Fruit fly (Drosophila melanogaster) whole organism, pupa: ENCODE data around the gene CG7530.

Experiments
- CG10348 ChIP-seq: fragments of 200-800 bp; sonication (Bioruptor generic); IDR thresholded peaks from 2 replicates; pipeline ENCODE4 v1.3.6; 2022; ENCODE audit warnings: missing biosample characterization, missing genetic modification characterization
- CG12605 ChIP-seq: fragments of 200-800 bp; sonication (Bioruptor generic); IDR thresholded peaks from 2 replicates; pipeline ENCODE4 v1.3.6; 2022; ENCODE audit warnings: missing biosample characterization, missing genetic modification characterization
- CG13204 ChIP-seq: fragments of 200-800 bp; sonication (Bioruptor generic); optimal IDR thresholded peaks from 2 replicates; lab custom pipeline; 2018; ENCODE audit warnings: missing biosample characterization, mild to moderate bottlenecking, missing genetic modification characterization, moderate library complexity
- CG14655 ChIP-seq: fragments of 200-800 bp; sonication (Bioruptor generic); optimal IDR thresholded peaks from 3 replicates; lab custom pipeline; 2017; ENCODE audit warnings: mild to moderate bottlenecking, missing biosample characterization, missing genetic modification reagents, missing genetic modification characterization
- CG15710 ChIP-seq: fragments of 200-800 bp; sonication (Bioruptor generic); optimal IDR thresholded peaks from 2 replicates; lab custom pipeline; 2018; ENCODE audit warnings: missing biosample characterization, mild to moderate bottlenecking, missing genetic modification characterization, moderate library complexity
- CG17806 ChIP-seq: fragments of 200-800 bp; sonication (Bioruptor generic); optimal IDR thresholded peaks from 2 replicates; lab custom pipeline; 2018; ENCODE audit warnings: missing biosample characterization, mild to moderate bottlenecking, missing genetic modification characterization, moderate library complexity
- CG32121 ChIP-seq: fragments of 200-800 bp; sonication (Bioruptor generic); IDR thresholded peaks from 2 replicates; pipeline ENCODE4 v1.3.6; 2022; ENCODE audit warnings: missing biosample characterization, missing genetic modification characterization
- CG34367 ChIP-seq: fragments of 200-800 bp; sonication (Bioruptor generic); optimal IDR thresholded peaks from 2 replicates; lab custom pipeline; 2018; ENCODE audit warnings: missing biosample characterization, mild to moderate bottlenecking, missing genetic modification characterization
- CG4496 ChIP-seq: fragments of 200-800 bp; sonication (Bioruptor generic); IDR thresholded peaks from 3 replicates; pipeline ENCODE4 v1.3.6; 2022; ENCODE audit warnings: missing biosample characterization, missing genetic modification characterization
- CG8159 ChIP-seq: fragments of 200-800 bp; sonication (Bioruptor generic); optimal IDR thresholded peaks from 3 replicates; lab custom pipeline; 2018; ENCODE audit warnings: missing biosample characterization, mild to moderate bottlenecking, missing genetic modification characterization, moderate library complexity
- CG8301 ChIP-seq: fragments of 200-800 bp; sonication (Bioruptor generic); optimal IDR thresholded peaks from 2 replicates; lab custom pipeline; 2018; ENCODE audit warnings: missing biosample characterization, mild to moderate bottlenecking, missing genetic modification characterization
- CG9948 ChIP-seq: fragments of 200-800 bp; sonication (Bioruptor generic); optimal IDR thresholded peaks from 2 replicates; lab custom pipeline; 2018; ENCODE audit warnings: missing biosample characterization, mild to moderate bottlenecking, missing genetic modification characterization, moderate library complexity
- D1 ChIP-seq: fragments of 200-800 bp; sonication (Bioruptor generic); optimal IDR thresholded peaks from 2 replicates; lab custom pipeline; 2018; ENCODE audit warnings: missing biosample characterization, mild to moderate bottlenecking, missing genetic modification characterization, moderate library complexity
- EcR ChIP-seq: fragments of 200-800 bp; sonication (Bioruptor generic); optimal IDR thresholded peaks from 3 replicates; lab custom pipeline; 2019; ENCODE audit warnings: missing biosample characterization, missing genetic modification characterization, mild to moderate bottlenecking, moderate library complexity, missing genetic modification reagents
- Ets98B ChIP-seq: fragments of 200-800 bp; sonication (Bioruptor generic); IDR thresholded peaks from 2 replicates; pipeline ENCODE4 v1.3.6; 2022; ENCODE audit warnings: missing biosample characterization, missing genetic modification characterization
- Pif1A ChIP-seq: fragments of 200-800 bp; sonication (Bioruptor generic); optimal IDR thresholded peaks from 3 replicates; lab custom pipeline; 2016; ENCODE audit warnings: missing biosample characterization, missing genetic modification characterization
- Pif1B ChIP-seq: fragments of 200-800 bp; sonication (Bioruptor generic); optimal IDR thresholded peaks from 3 replicates; lab custom pipeline; 2016; ENCODE audit warnings: missing biosample characterization, missing genetic modification characterization
- Snoo ChIP-seq: fragments of 200-800 bp; sonication (Bioruptor generic); optimal IDR thresholded peaks from 3 replicates; lab custom pipeline; 2017; ENCODE audit warnings: missing biosample characterization, mild to moderate bottlenecking, missing genetic modification characterization, inconsistent platforms
- fd96Ca ChIP-seq: fragments of 200-800 bp; sonication (Bioruptor generic); IDR thresholded peaks from 3 replicates; pipeline ENCODE4 v1.3.6; 2022; ENCODE audit warnings: missing biosample characterization, missing genetic modification characterization
- gl ChIP-seq: fragments of 200-800 bp; sonication (Bioruptor generic); optimal IDR thresholded peaks from 2 replicates; lab custom pipeline; 2018; ENCODE audit warnings: missing biosample characterization, mild to moderate bottlenecking, missing genetic modification characterization
- rn ChIP-seq: fragments of 200-800 bp; sonication (Bioruptor generic); IDR thresholded peaks from 2 replicates; pipeline ENCODE4 v1.3.6; 2022; ENCODE audit warnings: missing biosample characterization, missing genetic modification characterization

The CG7530 gene

dm6 chr3R:14766439-14767025 lies 35.2 kb upstream of the CG7530 start:
- TF ChIP-seq CG17806 (tag; lab: Kevin White, UChicago) = no peak
- no peak for TF ChIP-seq CG9948 (tag; lab: Kevin White, UChicago)
- TF ChIP-seq D1 (tag; lab: Kevin White, UChicago) = no peak
- no peak for TF ChIP-seq rn (GFP tag; lab: Robert Waterston, UW)
- TF ChIP-seq fd96Ca = 0 out of 3 replicates have a peak, but pooled peaks have one; percentile 39
- TF ChIP-seq CG14655 = no peak
- peak; percentile 29; the same call in 1 of the 2 replicates for TF ChIP-seq Ets98B (GFP tag; lab: Robert Waterston, UW)
- no peak for TF ChIP-seq EcR (GFP tag; lab: Kevin White, UChicago)
- no peak for TF ChIP-seq CG34367 (tag; lab: Kevin White, UChicago)
- no peak for TF ChIP-seq gl (tag; lab: Kevin White, UChicago)
- 0 out of 2 replicates have a peak, but pooled peaks have one; percentile 28 for TF ChIP-seq CG12605
- TF ChIP-seq CG15710 (tag; lab: Kevin White, UChicago) = no peak
- TF ChIP-seq CG8301 (tag; lab: Kevin White, UChicago) = no peak
- TF ChIP-seq CG10348 (GFP tag; lab: Robert Waterston, UW) = no peak
- no peak for TF ChIP-seq CG8159 (tag; lab: Kevin White, UChicago)
- 0 out of 3 replicates have a peak, but pooled peaks have one; percentile 13 for TF ChIP-seq CG4496 (GFP tag; lab: Robert Waterston, UW)
- no peak for TF ChIP-seq Snoo
- TF ChIP-seq, all 21 proteins: peak for 4

- TF ChIP-seq CG12605 = peak; percentile 69
- peak; percentile 44 for TF ChIP-seq CG34367 (tag; lab: Kevin White, UChicago)
- peak; percentile 56 for TF ChIP-seq CG8301 (tag; lab: Kevin White, UChicago)
- peak; percentile 65 for TF ChIP-seq CG8159 (tag; lab: Kevin White, UChicago)
- peak; percentile 40 for TF ChIP-seq Snoo
- TF ChIP-seq rn (GFP tag; lab: Robert Waterston, UW) = no peak
- TF ChIP-seq CG13204 (GFP tag; lab: Kevin White, UChicago) = peak; percentile 63
- peak; percentile 66 for TF ChIP-seq gl (tag; lab: Kevin White, UChicago)
- TF ChIP-seq fd96Ca = peak; percentile 81; the same call in 2 of the 3 replicates
- TF ChIP-seq Pif1B (GFP tag; lab: Kevin White, UChicago) = peak; percentile 78
- TF ChIP-seq CG10348 (GFP tag; lab: Robert Waterston, UW) = no peak
- peak; percentile 48 for TF ChIP-seq CG17806 (tag; lab: Kevin White, UChicago)
- TF ChIP-seq CG14655 = peak; percentile 62
- peak; percentile 88 for TF ChIP-seq Pif1A (GFP tag; lab: Kevin White, UChicago)
- TF ChIP-seq CG15710 (tag; lab: Kevin White, UChicago) = peak; percentile 54
- TF ChIP-seq CG4496 (GFP tag; lab: Robert Waterston, UW) = peak; percentile 88
- TF ChIP-seq CG32121 (GFP tag; lab: Robert Waterston, UW) = peak; percentile 60; the same call in 1 of the 2 replicates
- peak; percentile 59 for TF ChIP-seq EcR (GFP tag; lab: Kevin White, UChicago)
- peak; percentile 81 for TF ChIP-seq Ets98B (GFP tag; lab: Robert Waterston, UW)
- TF ChIP-seq D1 (tag; lab: Kevin White, UChicago) = no peak
- peak; percentile 39 for TF ChIP-seq CG9948 (tag; lab: Kevin White, UChicago)
Observed at dm6 chr3R:14765364-14765993, 34.2 kb upstream of the CG7530 start.

- no peak for TF ChIP-seq CG34367 (tag; lab: Kevin White, UChicago)
- TF ChIP-seq CG17806 (tag; lab: Kevin White, UChicago) = peak; percentile 4
Observed at dm6 chr3R:14764131-14764530, 32.8 kb upstream of the CG7530 start.

- TF ChIP-seq CG15710 (tag; lab: Kevin White, UChicago) (no peak), rn (GFP tag; lab: Robert Waterston, UW) (no peak)
Observed at dm6 chr3R:14763487-14763886, 32.2 kb upstream of the CG7530 start.

- TF ChIP-seq Ets98B (GFP tag; lab: Robert Waterston, UW) (peak; percentile 57), CG8301 (tag; lab: Kevin White, UChicago) (peak; percentile 11), CG32121 (GFP tag; lab: Robert Waterston, UW) (peak; percentile 38; the same call in 1 of the 2 replicates), CG4496 (GFP tag; lab: Robert Waterston, UW) (0 out of 3 replicates have a peak, but pooled peaks have one; percentile 18), Snoo (no peak)
Observed at dm6 chr3R:14761060-14761459, 29.8 kb upstream of the CG7530 start.

dm6 chr3R:14758331-14758730 lies 27.0 kb upstream of the CG7530 start:
- TF ChIP-seq CG8301 (tag; lab: Kevin White, UChicago) (peak; percentile 56), Ets98B (GFP tag; lab: Robert Waterston, UW) (peak; percentile 76), rn (GFP tag; lab: Robert Waterston, UW) (0 out of 2 replicates have a peak, but pooled peaks have one; percentile 9), CG12605 (peak; percentile 42; the same call in 1 of the 2 replicates), CG32121 (GFP tag; lab: Robert Waterston, UW) (peak; percentile 65), CG4496 (GFP tag; lab: Robert Waterston, UW) (peak; percentile 64; the same call in 2 of the 3 replicates), CG9948 (tag; lab: Kevin White, UChicago) (no peak), fd96Ca (no peak)
